Worm (Caenorhabditis elegans) whole organism, L3 larva: ENCODE results near the gene C23H3.9.

ENCODE experiments used
- snpc-4 ChIP-seq: fragments of 150-350 bp; optimal IDR thresholded peaks from 2 replicates; lab custom pipeline; 2014; ENCODE audit warnings: missing biosample characterization, missing genetic modification characterization
- ztf-4 ChIP-seq: fragments of 150-350 bp; optimal IDR thresholded peaks from 2 replicates; lab custom pipeline; 2014; ENCODE audit warnings: missing biosample characterization, missing genetic modification characterization

DNA sequence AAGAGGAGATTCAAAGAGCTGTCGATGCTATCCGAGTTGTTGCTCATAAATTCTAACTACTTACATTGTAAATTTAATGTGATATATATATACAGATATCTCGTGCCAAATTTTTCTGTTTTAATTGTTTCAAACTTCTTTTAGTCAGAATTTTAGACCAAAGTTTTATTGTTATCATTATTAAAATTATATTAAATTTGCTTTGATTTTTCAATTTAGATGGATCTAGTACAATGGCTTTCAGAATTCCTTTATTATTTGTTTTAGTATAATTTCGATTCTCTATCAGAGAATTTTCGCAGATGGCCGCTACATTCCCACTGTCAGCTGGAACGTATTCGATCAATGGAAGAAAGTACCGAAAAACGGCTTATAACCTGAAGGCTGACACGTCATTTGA is 21.7 kb downstream of the C23H3.9 start, which contains the start of gene ascc-1:
- TF ChIP-seq snpc-4 (tag; lab: Kevin White, UChicago) (no peak), ztf-4 (tag; lab: Kevin White, UChicago) (no peak)
